Worm (Caenorhabditis elegans) whole organism, late embryonic: ENCODE data around the gene eor-1.

Experiments
- ceh-34 ChIP-seq: sonication (generic microtip); optimal IDR thresholded peaks from 2 replicates; lab custom pipeline; 2016; ENCODE audit warnings: mild to moderate bottlenecking, missing genetic modification characterization, missing compliant biosample characterization
- lin-11 ChIP-seq: fragments of 200-800 bp; sonication (Bioruptor generic); optimal IDR thresholded peaks from 2 replicates; lab custom pipeline; 2018; ENCODE audit warnings: mild to moderate bottlenecking, missing genetic modification characterization, missing compliant biosample characterization
- pha-2 ChIP-seq: sonication (generic microtip); optimal IDR thresholded peaks from 2 replicates; lab custom pipeline; 2017; ENCODE audit warnings: mild to moderate bottlenecking, missing genetic modification characterization, missing compliant biosample characterization
- pqm-1 ChIP-seq: sonication (generic microtip); optimal IDR thresholded peaks from 2 replicates; lab custom pipeline; 2016; ENCODE audit warnings: missing genetic modification characterization, missing compliant biosample characterization

DNA sequence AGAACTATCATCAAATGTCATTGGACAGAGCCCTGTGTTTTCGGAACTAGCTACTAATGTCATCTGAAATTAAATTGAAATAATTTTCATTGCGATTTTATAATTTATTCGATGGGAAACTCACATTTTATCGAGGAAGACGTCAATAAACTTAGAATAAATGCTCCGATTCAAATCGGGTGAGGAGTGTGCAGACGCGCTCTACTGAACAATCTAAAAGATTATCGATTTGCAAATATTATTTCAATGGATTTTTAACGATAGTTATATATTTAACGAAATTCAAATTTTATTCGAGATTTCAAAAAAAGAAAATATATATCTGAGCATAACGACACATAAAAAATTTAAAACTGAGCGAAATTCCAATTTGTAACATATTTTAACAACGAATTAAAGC, at the start of gene eor-1:
- TF ChIP-seq ceh-34 (tag; lab: Kevin White, UChicago) (peak; percentile 9), pha-2 (no peak), pqm-1 (tag; lab: Kevin White, UChicago) (no peak), lin-11 (tag; lab: Kevin White, UChicago) (no peak)
